Fruit fly (Drosophila melanogaster): ENCODE measurements around the gene MME1.

DNA sequence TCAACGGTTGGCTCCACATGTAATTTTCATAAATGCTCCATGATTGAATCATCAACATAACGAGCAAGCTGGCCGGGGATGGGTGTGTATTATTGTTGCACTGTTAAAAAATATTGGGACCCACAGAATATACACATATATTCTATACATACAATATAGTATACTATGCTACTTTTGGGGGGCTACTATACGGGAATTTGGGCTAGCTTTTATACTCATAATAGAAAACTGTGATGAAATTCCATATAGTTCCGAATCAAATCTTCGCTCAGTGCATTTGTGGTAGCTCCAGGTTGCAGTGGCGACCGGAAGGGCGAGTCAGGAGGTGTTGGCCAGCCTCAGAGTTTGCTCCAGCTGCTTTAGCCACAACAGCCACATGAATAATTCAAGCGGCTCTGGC, 44.5 kb downstream of the MME1 start:
- TF ChIP-seq tj (GFP tag; optimal IDR thresholded peaks at IDR 0.05), result no peak
- TF ChIP-seq toe (GFP tag; optimal IDR thresholded peaks at IDR 0.05), result no peak
- TF ChIP-seq CG5204 (GFP tag; optimal IDR thresholded peaks at IDR 0.05), result no peak
- TF ChIP-seq Clk (GFP tag; optimal IDR thresholded peaks at IDR 0.05), result no peak
- no peak for TF ChIP-seq cic (GFP tag; optimal IDR thresholded peaks at IDR 0.05)
- no peak for TF ChIP-seq Hr96 (GFP tag; optimal IDR thresholded peaks at IDR 0.05)
- TF ChIP-seq kay (GFP tag; ENCODE audit: borderline replicate concordance), result no peak
- no peak for TF ChIP-seq CG33017 (tag; optimal IDR thresholded peaks at IDR 0.05)
- TF ChIP-seq CG7101 (tag; optimal IDR thresholded peaks at IDR 0.05), result no peak
- no peak for TF ChIP-seq ovo (GFP tag; optimal IDR thresholded peaks at IDR 0.05)
- no peak for TF ChIP-seq Mnt (GFP tag; optimal IDR thresholded peaks at IDR 0.05)
